Fruit fly (Drosophila melanogaster) whole organism, pupa: ENCODE data around the gene Coq4.

Source experiments
- CG10348 ChIP-seq: fragments of 200-800 bp; sonication (Bioruptor generic); IDR thresholded peaks from 2 replicates; pipeline ENCODE4 v1.3.6; 2022; ENCODE audit warnings: missing biosample characterization, missing genetic modification characterization
- CG13204 ChIP-seq: fragments of 200-800 bp; sonication (Bioruptor generic); optimal IDR thresholded peaks from 2 replicates; lab custom pipeline; 2018; ENCODE audit warnings: missing biosample characterization, mild to moderate bottlenecking, missing genetic modification characterization, moderate library complexity
- CG15710 ChIP-seq: fragments of 200-800 bp; sonication (Bioruptor generic); optimal IDR thresholded peaks from 2 replicates; lab custom pipeline; 2018; ENCODE audit warnings: missing biosample characterization, mild to moderate bottlenecking, missing genetic modification characterization, moderate library complexity
- CG17806 ChIP-seq: fragments of 200-800 bp; sonication (Bioruptor generic); optimal IDR thresholded peaks from 2 replicates; lab custom pipeline; 2018; ENCODE audit warnings: missing biosample characterization, mild to moderate bottlenecking, missing genetic modification characterization, moderate library complexity
- CG32121 ChIP-seq: fragments of 200-800 bp; sonication (Bioruptor generic); IDR thresholded peaks from 2 replicates; pipeline ENCODE4 v1.3.6; 2022; ENCODE audit warnings: missing biosample characterization, missing genetic modification characterization
- CG4496 ChIP-seq: fragments of 200-800 bp; sonication (Bioruptor generic); IDR thresholded peaks from 3 replicates; pipeline ENCODE4 v1.3.6; 2022; ENCODE audit warnings: missing biosample characterization, missing genetic modification characterization
- EcR ChIP-seq: fragments of 200-800 bp; sonication (Bioruptor generic); optimal IDR thresholded peaks from 3 replicates; lab custom pipeline; 2019; ENCODE audit warnings: missing biosample characterization, missing genetic modification characterization, mild to moderate bottlenecking, moderate library complexity, missing genetic modification reagents
- Ets98B ChIP-seq: fragments of 200-800 bp; sonication (Bioruptor generic); IDR thresholded peaks from 2 replicates; pipeline ENCODE4 v1.3.6; 2022; ENCODE audit warnings: missing biosample characterization, missing genetic modification characterization
- fd96Ca ChIP-seq: fragments of 200-800 bp; sonication (Bioruptor generic); IDR thresholded peaks from 3 replicates; pipeline ENCODE4 v1.3.6; 2022; ENCODE audit warnings: missing biosample characterization, missing genetic modification characterization

DNA sequence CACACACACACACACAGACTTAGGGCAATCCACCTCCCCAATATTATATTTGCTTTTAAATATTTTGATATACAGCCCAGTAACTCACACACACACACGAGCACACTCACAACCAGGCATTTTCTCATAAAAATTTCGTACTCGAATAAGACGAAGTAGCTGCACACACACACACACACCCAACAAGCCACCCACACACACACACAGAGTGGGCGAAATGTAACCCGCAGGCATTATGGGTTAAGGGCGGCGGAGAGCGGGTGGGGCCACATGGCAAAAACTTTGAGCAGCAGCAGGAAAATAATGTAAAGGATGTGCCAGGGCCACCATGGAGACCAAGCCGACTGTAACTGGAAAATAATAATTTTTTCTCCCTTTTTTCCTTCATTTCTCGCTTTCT lies 8.2 kb upstream of the Coq4 start:
- no peak for TF ChIP-seq EcR (GFP tag; lab: Kevin White, UChicago)
- no peak for TF ChIP-seq Ets98B (GFP tag; lab: Robert Waterston, UW)
- no peak for TF ChIP-seq CG4496 (GFP tag; lab: Robert Waterston, UW)
- TF ChIP-seq CG15710, result no peak
- no peak for TF ChIP-seq CG13204 (GFP tag; lab: Kevin White, UChicago)
- no peak for TF ChIP-seq CG32121
- no peak for TF ChIP-seq CG10348
- TF ChIP-seq fd96Ca (GFP tag; lab: Robert Waterston, UW), result no peak
- TF ChIP-seq CG17806 (tag; lab: Kevin White, UChicago), result no peak
